Worm (Caenorhabditis elegans) whole organism, L4/young adult: ENCODE measurements around the gene tag-124.

Experiments used
- W03F9.2 ChIP-seq: fragments of 150-350 bp; optimal IDR thresholded peaks from 2 replicates; lab custom pipeline; 2014; ENCODE audit warnings: missing biosample characterization, missing genetic modification characterization
- dao-5 ChIP-seq: sonication (generic microtip); optimal IDR thresholded peaks from 2 replicates; lab custom pipeline; 2016; ENCODE audit warnings: missing genotype, missing genetic modification characterization, moderate library complexity, missing compliant biosample characterization
- him-1 ChIP-seq: sonication (generic microtip); optimal IDR thresholded peaks from 2 replicates; lab custom pipeline; 2016; ENCODE audit warnings: missing genotype, missing genetic modification reagents, missing genetic modification characterization, missing compliant biosample characterization

DNA sequence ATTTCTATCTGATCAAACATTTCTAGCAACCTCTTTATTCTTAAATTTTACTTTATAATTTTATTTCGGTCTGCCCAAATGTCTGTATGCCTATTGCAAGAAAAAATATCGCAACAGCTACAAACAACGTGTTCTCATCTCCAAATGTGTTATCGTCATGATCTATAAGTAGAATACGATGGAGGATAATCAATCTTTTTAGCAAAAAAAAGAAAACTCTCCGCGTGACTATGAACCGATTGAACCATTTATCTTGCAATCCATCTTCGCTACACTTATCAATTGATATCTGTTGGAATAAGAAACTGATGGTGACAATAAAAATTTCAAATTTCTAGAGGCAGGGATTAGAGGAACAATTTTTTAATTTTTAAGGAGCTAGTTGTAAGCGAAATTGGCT is 14.9 kb downstream of the tag-124 start:
- TF ChIP-seq him-1 (no peak), W03F9.2 (no peak), dao-5 (tag; lab: Kevin White, UChicago) (no peak)
